Fruit fly (Drosophila melanogaster): Measurements from ENCODE around the gene rumpel.

Gene rumpel

dm6 chrX:7462089-7462488 lies 43.7 kb downstream of the rumpel start:
- TF ChIP-seq sens (GFP tag), result peak; percentile 13
- TF ChIP-seq Hand (GFP tag; optimal IDR thresholded peaks at IDR 0.05), result no peak
- TF ChIP-seq cwo (GFP tag; optimal IDR thresholded peaks at IDR 0.05), result no peak
- TF ChIP-seq Ets65A (GFP tag), result peak; percentile 11
- TF ChIP-seq CG8281 (tag; optimal IDR thresholded peaks at IDR 0.05), result peak; percentile 91

dm6 chrX:7466328-7466727 lies 47.9 kb downstream of the rumpel start:
- TF ChIP-seq CG13894 (tag; optimal IDR thresholded peaks at IDR 0.05) (no peak), CTCF (GFP tag; optimal IDR thresholded peaks at IDR 0.05) (peak; percentile 77), al (GFP tag; IDR thresholded peaks at IDR 0.05) (no peak), Ets65A (GFP tag) (peak; percentile 67), CG12659 (GFP tag; optimal IDR thresholded peaks at IDR 0.05) (no peak), kah (GFP tag; optimal IDR thresholded peaks at IDR 0.05) (no peak)

Data from whole organism, embryonic.